Worm (Caenorhabditis elegans) whole organism, young adult: Measurements from ENCODE around the gene hpl-1.
A peak's percentile ranks its signal among the peaks of the same experiment; 100 is the strongest.

Source experiments
- B0261.1 ChIP-seq: sonication (generic microtip); optimal IDR thresholded peaks from 2 replicates; lab custom pipeline; 2016; ENCODE audit warnings: mild to moderate bottlenecking, missing genetic modification characterization, moderate library complexity, missing compliant biosample characterization
- B0336.3 ChIP-seq: fragments of 200-800 bp; sonication (Bioruptor generic); IDR thresholded peaks from 2 replicates; pipeline ENCODE4 v1.3.6; 2022; ENCODE audit warnings: missing genetic modification characterization, missing compliant biosample characterization
- D2030.7 ChIP-seq: fragments of 200-800 bp; sonication (Bioruptor generic); IDR thresholded peaks from 2 replicates; pipeline ENCODE4 v1.3.6; 2022; ENCODE audit warnings: missing genetic modification reagents, missing genetic modification characterization, missing compliant biosample characterization
- F22D6.2 ChIP-seq: sonication (generic microtip); optimal IDR thresholded peaks from 2 replicates; lab custom pipeline; 2016; ENCODE audit warnings: mild to moderate bottlenecking, missing genetic modification characterization, missing compliant biosample characterization
- F23B12.7 ChIP-seq: sonication (generic microtip); optimal IDR thresholded peaks from 2 replicates; lab custom pipeline; 2017; ENCODE audit warnings: missing genetic modification characterization, mild to moderate bottlenecking, missing compliant biosample characterization, antibody characterized with exemption, moderate library complexity; ENCODE audit not compliant: insufficient read depth
- F33H1.4 ChIP-seq: fragments of 200-800 bp; sonication (Bioruptor generic); IDR thresholded peaks from 2 replicates; pipeline ENCODE4 v1.3.6; 2022; ENCODE audit warnings: missing genetic modification reagents, missing genetic modification characterization, missing compliant biosample characterization
- F39B2.1 ChIP-seq: fragments of 200-800 bp; sonication (Bioruptor generic); IDR thresholded peaks from 2 replicates; pipeline ENCODE4 v1.3.6; 2022; ENCODE audit warnings: missing genetic modification reagents, missing genetic modification characterization, missing compliant biosample characterization
- T26A5.8 ChIP-seq: sonication (generic microtip); optimal IDR thresholded peaks from 2 replicates; lab custom pipeline; 2016; ENCODE audit warnings: missing genetic modification characterization, missing compliant biosample characterization
- Y53G8AR.9 ChIP-seq: fragments of 200-800 bp; sonication (Bioruptor generic); conservative IDR thresholded peaks from 2 replicates; pipeline ENCODE4 v1.3.6; 2022; ENCODE audit warnings: missing genetic modification reagents, missing genetic modification characterization, missing compliant biosample characterization
- Y56A3A.18 ChIP-seq: fragments of 200-800 bp; sonication (Bioruptor generic); IDR thresholded peaks from 2 replicates; pipeline ENCODE4 v1.3.6; 2022; ENCODE audit warnings: missing genetic modification reagents, missing genetic modification characterization, missing compliant biosample characterization
- Y67H2A.10 ChIP-seq: fragments of 200-800 bp; sonication (Bioruptor generic); conservative IDR thresholded peaks from 2 replicates; pipeline ENCODE4 v1.3.6; 2022; ENCODE audit warnings: missing genetic modification reagents, missing genetic modification characterization, missing compliant biosample characterization
- Y79H2A.3 ChIP-seq: fragments of 200-800 bp; sonication (Bioruptor generic); conservative IDR thresholded peaks from 2 replicates; pipeline ENCODE4 v1.3.6; 2022; ENCODE audit warnings: missing genetic modification reagents, missing genetic modification characterization, missing compliant biosample characterization
- ama-1 ChIP-seq, 3 experiments: fragments of 150-350 bp in 1 of 3; sonication (generic microtip) in 2 of 3; optimal IDR thresholded peaks; 2 replicates each; lab custom pipeline; 2014 to 2018; ENCODE audit warnings: missing biosample characterization in 2 of 3, missing genetic modification characterization in 2 of 3, missing genetic modification reagents in 2 of 3
- attf-5 ChIP-seq: fragments of 200-800 bp; sonication (Bioruptor generic); optimal IDR thresholded peaks from 2 replicates; lab custom pipeline; 2018; ENCODE audit warnings: mild to moderate bottlenecking, missing genetic modification characterization, missing compliant biosample characterization
- bed-1 ChIP-seq: fragments of 200-800 bp; sonication (Bioruptor generic); IDR thresholded peaks from 2 replicates; pipeline ENCODE4 v1.3.6; 2022; ENCODE audit warnings: missing genetic modification reagents, missing genetic modification characterization, missing compliant biosample characterization
- ceh-100 ChIP-seq: fragments of 200-800 bp; sonication (Bioruptor generic); IDR thresholded peaks from 2 replicates; pipeline ENCODE4 v1.3.6; 2022; ENCODE audit warnings: missing genetic modification reagents, missing genetic modification characterization, missing compliant biosample characterization
- ceh-58 ChIP-seq: fragments of 200-800 bp; sonication (Bioruptor generic); IDR thresholded peaks from 2 replicates; pipeline ENCODE4 v1.3.6; 2022; ENCODE audit warnings: missing genetic modification characterization, missing compliant biosample characterization
- ceh-91 ChIP-seq: fragments of 200-800 bp; sonication (Bioruptor generic); IDR thresholded peaks from 2 replicates; pipeline ENCODE4 v1.3.6; 2022; ENCODE audit warnings: missing genetic modification reagents, missing genetic modification characterization, missing compliant biosample characterization
- dox-1 ChIP-seq: fragments of 200-800 bp; sonication (Bioruptor generic); IDR thresholded peaks from 2 replicates; pipeline ENCODE4 v1.3.6; 2022; ENCODE audit warnings: missing genetic modification reagents, missing genetic modification characterization, missing compliant biosample characterization
- egl-18 ChIP-seq: fragments of 200-800 bp; sonication (Bioruptor generic); IDR thresholded peaks from 2 replicates; pipeline ENCODE4 v1.3.6; 2022; ENCODE audit warnings: missing genetic modification reagents, missing genetic modification characterization, missing compliant biosample characterization
- egl-44 ChIP-seq: fragments of 200-800 bp; sonication (Bioruptor generic); IDR thresholded peaks from 2 replicates; pipeline ENCODE4 v1.3.6; 2022; ENCODE audit warnings: missing genetic modification reagents, missing genetic modification characterization, missing compliant biosample characterization
- egrh-3 ChIP-seq: fragments of 200-800 bp; sonication (Bioruptor generic); IDR thresholded peaks from 2 replicates; pipeline ENCODE4 v1.3.6; 2022; ENCODE audit warnings: missing genetic modification reagents, missing genetic modification characterization, missing compliant biosample characterization
- fkh-3 ChIP-seq: sonication (generic microtip); optimal IDR thresholded peaks from 2 replicates; lab custom pipeline; 2016; ENCODE audit warnings: mild to moderate bottlenecking, missing genetic modification characterization, missing compliant biosample characterization
- hlh-12 ChIP-seq: sonication (generic microtip); optimal IDR thresholded peaks from 2 replicates; lab custom pipeline; 2016; ENCODE audit warnings: missing genetic modification characterization, missing compliant biosample characterization
- hmg-20 ChIP-seq: fragments of 200-800 bp; sonication (Bioruptor generic); IDR thresholded peaks from 2 replicates; pipeline ENCODE4 v1.3.6; 2022; ENCODE audit warnings: missing genetic modification reagents, missing genetic modification characterization, missing compliant biosample characterization
- hsf-1 ChIP-seq: fragments of 200-800 bp; sonication (Bioruptor generic); IDR thresholded peaks from 2 replicates; pipeline ENCODE4 v1.3.6; 2022; ENCODE audit warnings: missing genetic modification reagents, missing genetic modification characterization, missing compliant biosample characterization
- lsl-1 ChIP-seq: fragments of 200-800 bp; sonication (Bioruptor generic); optimal IDR thresholded peaks from 2 replicates; lab custom pipeline; 2018; ENCODE audit warnings: mild to moderate bottlenecking, missing genetic modification characterization, moderate library complexity, missing compliant biosample characterization
- madf-3 ChIP-seq: fragments of 200-800 bp; sonication (Bioruptor generic); IDR thresholded peaks from 2 replicates; pipeline ENCODE4 v1.3.6; 2022; ENCODE audit warnings: missing genetic modification reagents, missing genetic modification characterization, missing compliant biosample characterization
- mes-4 ChIP-seq: sonication (generic microtip); optimal IDR thresholded peaks from 2 replicates; lab custom pipeline; 2016; ENCODE audit warnings: missing genotype, missing genetic modification characterization, missing compliant biosample characterization
- nhr-179 ChIP-seq: sonication (generic microtip); optimal IDR thresholded peaks from 2 replicates; lab custom pipeline; 2016; ENCODE audit warnings: mild to moderate bottlenecking, missing genetic modification characterization, missing compliant biosample characterization
- nhr-80 ChIP-seq: sonication (generic microtip); optimal IDR thresholded peaks from 2 replicates; lab custom pipeline; 2016; ENCODE audit warnings: missing genetic modification characterization, missing compliant biosample characterization
- pha-4 ChIP-seq: fragments of 150-350 bp; sonication (generic microtip); optimal IDR thresholded peaks from 2 replicates; lab custom pipeline; 2014; ENCODE audit warnings: missing biosample characterization, missing genetic modification reagents, missing genetic modification characterization
- sdz-38 ChIP-seq: sonication (generic microtip); optimal IDR thresholded peaks from 2 replicates; lab custom pipeline; 2016; ENCODE audit warnings: missing genotype, missing genetic modification characterization, missing compliant biosample characterization
- snpc-4 ChIP-seq, 5 experiments: fragments of 150-350 bp in 1 of 5; sonication (generic microtip) in 4 of 5; optimal IDR thresholded peaks; 2 replicates each; lab custom pipeline; 2014 to 2018; ENCODE audit warnings: missing genetic modification characterization in 5 of 5, missing biosample characterization in 3 of 5, antibody characterized with exemption in 2 of 5, mild to moderate bottlenecking in 2 of 5, missing compliant biosample characterization in 2 of 5, missing genotype in 2 of 5, moderate library complexity in 2 of 5, missing genetic modification reagents in 1 of 5
- tbp1 ChIP-seq: fragments of 200-800 bp; sonication (Bioruptor generic); optimal IDR thresholded peaks from 2 replicates; lab custom pipeline; 2018; ENCODE audit warnings: mild to moderate bottlenecking, missing genetic modification characterization, missing compliant biosample characterization
- tbx-9 ChIP-seq: sonication (generic microtip); optimal IDR thresholded peaks from 2 replicates; lab custom pipeline; 2016; ENCODE audit warnings: borderline replicate concordance, missing genetic modification characterization, inconsistent platforms, missing compliant biosample characterization
- tlf-1 ChIP-seq: fragments of 200-800 bp; sonication (Bioruptor generic); optimal IDR thresholded peaks from 2 replicates; lab custom pipeline; 2018; ENCODE audit warnings: mild to moderate bottlenecking, missing genetic modification characterization, missing compliant biosample characterization
- zfh-2 ChIP-seq: fragments of 200-800 bp; sonication (Bioruptor generic); conservative IDR thresholded peaks from 2 replicates; pipeline ENCODE4 v1.3.6; 2022; ENCODE audit warnings: missing genetic modification reagents, missing genetic modification characterization, missing compliant biosample characterization

Gene hpl-1

DNA sequence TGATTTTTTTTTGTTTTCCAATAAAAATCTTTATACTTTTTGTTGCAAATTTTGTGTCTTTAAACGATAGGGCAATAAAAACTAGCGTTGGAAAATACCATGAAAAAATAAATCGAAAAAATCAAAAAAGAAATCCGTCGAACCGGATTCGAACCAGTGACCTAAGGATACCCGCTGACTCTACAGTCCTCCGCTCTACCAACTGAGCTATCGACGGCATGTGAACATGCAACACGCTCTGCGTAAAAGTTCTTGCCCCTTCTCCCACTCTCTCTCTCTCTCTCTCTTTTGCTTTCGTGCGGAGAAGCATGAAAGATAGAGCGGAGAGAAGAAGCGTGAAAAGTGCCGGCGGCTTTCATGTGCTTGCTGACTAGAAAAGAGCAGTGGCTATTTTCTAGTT, 19.4 kb downstream of the hpl-1 start (continued):
- TF ChIP-seq F33H1.4 (no peak), pha-4 (tag; lab: Kevin White, UChicago) (no peak), ceh-58 (GFP tag; lab: Robert Waterston, UW) (no peak), ceh-100 (no peak), fkh-3 (tag; lab: Kevin White, UChicago) (peak; percentile 62), dox-1 (GFP tag; lab: Robert Waterston, UW) (no peak; the same call in none of the 2 replicates)

DNA sequence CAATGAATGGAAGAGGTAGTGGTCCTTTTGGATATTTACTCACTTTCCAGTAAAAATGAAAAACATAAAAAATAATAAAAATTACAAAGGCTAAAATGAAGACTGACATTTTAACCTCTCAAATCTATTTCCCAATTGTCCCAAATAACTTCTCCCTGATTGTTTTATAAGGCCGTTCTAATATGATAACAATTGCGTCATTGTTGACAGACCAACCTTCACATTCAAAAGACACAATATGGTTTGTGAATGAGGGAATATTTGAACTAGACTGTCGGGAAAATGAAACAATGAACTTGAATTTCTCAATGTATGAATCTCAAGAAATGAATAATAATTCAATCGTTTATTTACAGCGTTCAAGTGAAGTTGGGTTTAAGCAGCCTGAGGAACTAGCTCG, 22.0 kb downstream of the hpl-1 start, which contains the start of gene cyp-14A1:
Gene cyp-14A1 (minus strand): TSS at position 126 of the 400 bp plus-strand sequence.
- TF ChIP-seq nhr-179 (tag; lab: Kevin White, UChicago) (no peak), hmg-20 (GFP tag; lab: Robert Waterston, UW) (no peak), hlh-12 (no peak), madf-3 (GFP tag; lab: Robert Waterston, UW) (no peak), zfh-2 (GFP tag; lab: Robert Waterston, UW) (no peak), snpc-4 (GFP tag; optimal IDR thresholded peaks at IDR 0.05; lab: Kevin White, UChicago) (no peak), snpc-4 (tag; optimal IDR thresholded peaks at IDR 0.05; lab: Kevin White, UChicago) (no peak), Y67H2A.10 (GFP tag; lab: Robert Waterston, UW) (no peak), D2030.7 (GFP tag; lab: Robert Waterston, UW) (no peak), ama-1 (optimal IDR thresholded peaks at IDR 0.05; lab: Kevin White, UChicago) (no peak), ama-1 (GFP tag; optimal IDR thresholded peaks at IDR 0.05; lab: Kevin White, UChicago) (no peak), B0336.3 (GFP tag; lab: Robert Waterston, UW) (no peak), Y56A3A.18 (no peak), F22D6.2 (tag; lab: Kevin White, UChicago) (no peak), ceh-91 (GFP tag; lab: Robert Waterston, UW) (no peak), sdz-38 (no peak)

DNA sequence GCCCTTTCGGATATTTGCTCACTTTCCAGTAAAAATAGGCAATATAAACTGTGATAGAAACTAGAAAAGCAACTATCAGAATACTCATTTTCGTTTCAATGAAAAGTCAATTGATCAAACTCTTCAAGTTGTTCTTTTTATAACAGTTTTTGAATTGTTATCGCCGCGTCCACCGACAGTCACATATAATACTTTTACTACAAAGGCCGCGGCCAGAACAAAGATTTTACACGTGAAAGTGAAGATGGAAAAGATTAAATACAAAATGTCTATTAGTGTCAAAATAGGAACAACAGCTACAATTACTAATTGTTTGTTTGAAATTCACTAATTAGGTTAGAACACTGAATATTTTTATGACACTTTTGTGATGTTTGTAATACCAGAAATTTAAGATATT, 24.4 kb downstream of the hpl-1 start, which contains the start of gene cyp-14A2:
Gene cyp-14A2 (minus strand): TSS at position 101 of the 400 bp plus-strand sequence.
- TF ChIP-seq nhr-80 (tag; lab: Kevin White, UChicago) (peak; percentile 35), F39B2.1 (GFP tag; lab: Robert Waterston, UW) (no peak)

DNA sequence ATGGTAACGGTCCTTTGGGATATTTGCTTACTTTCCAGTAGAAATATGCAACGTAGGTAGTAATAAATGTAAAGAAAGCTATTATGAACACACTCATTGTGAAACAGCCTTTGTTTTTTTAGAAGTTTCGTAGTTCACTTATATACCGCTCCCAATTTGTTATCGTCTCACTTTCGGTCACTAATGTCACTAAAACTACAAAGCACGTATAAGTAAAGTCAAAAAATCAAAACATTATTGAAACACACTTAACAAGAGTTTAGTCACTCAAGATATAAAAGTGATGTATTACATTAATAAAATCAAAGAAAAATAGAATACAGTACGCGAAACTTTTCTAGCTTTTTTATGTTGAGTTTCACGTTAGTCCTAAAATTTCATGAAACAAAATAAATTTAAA, 28.9 kb downstream of the hpl-1 start, which contains the start of gene cyp-14A3:
Gene cyp-14A3 (minus strand): TSS at position 101 of the 400 bp plus-strand sequence.
- TF ChIP-seq T26A5.8 (tag; lab: Kevin White, UChicago), result no peak
- no peak for TF ChIP-seq fkh-3 (tag; lab: Kevin White, UChicago)
- TF ChIP-seq ceh-100, result no peak
- TF ChIP-seq F23B12.7, result no peak
- TF ChIP-seq F33H1.4, result no peak
- TF ChIP-seq hsf-1, result no peak
- TF ChIP-seq tlf-1 (GFP tag; lab: Kevin White, UChicago), result no peak
- TF ChIP-seq ceh-58 (GFP tag; lab: Robert Waterston, UW), result no peak
- TF ChIP-seq Y53G8AR.9 (GFP tag; lab: Robert Waterston, UW), result no peak
- no peak for TF ChIP-seq lsl-1 (GFP tag; lab: Kevin White, UChicago)
- TF ChIP-seq tbx-9 (tag; lab: Kevin White, UChicago), result no peak
- no peak for TF ChIP-seq mes-4 (tag; lab: Kevin White, UChicago)
- no peak for TF ChIP-seq nhr-179 (tag; lab: Kevin White, UChicago)
- no peak for TF ChIP-seq D2030.7 (GFP tag; lab: Robert Waterston, UW)

DNA sequence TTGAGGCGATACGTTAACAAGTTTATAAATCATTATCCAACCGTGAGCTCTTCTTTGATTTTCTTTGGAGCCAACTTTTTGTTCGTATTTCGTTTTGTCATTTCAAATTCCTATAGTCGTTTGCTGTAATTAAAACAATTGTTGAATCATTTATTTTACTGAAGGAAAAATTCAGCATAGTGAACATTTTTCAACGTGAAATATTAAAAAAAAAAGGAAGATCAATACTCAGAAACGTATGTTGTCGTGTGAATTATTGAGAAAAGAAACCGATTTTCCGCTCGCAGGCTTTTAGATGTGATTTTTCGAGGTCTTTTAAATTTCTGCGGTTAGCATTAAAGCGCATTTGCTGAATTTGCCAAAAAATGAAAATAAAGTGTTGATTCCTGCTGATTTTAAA, 33.7 kb downstream of the hpl-1 start, which contains the start of gene phf-33:
Gene phf-33 (minus strand): TSS at position 101 of the 400 bp plus-strand sequence.
- TF ChIP-seq egl-44 (GFP tag; lab: Robert Waterston, UW), result no peak
- no peak for TF ChIP-seq pha-4 (tag; lab: Kevin White, UChicago)
- no peak for TF ChIP-seq attf-5 (GFP tag; lab: Kevin White, UChicago)
- TF ChIP-seq B0261.1, result no peak
- TF ChIP-seq egl-18 (GFP tag; lab: Robert Waterston, UW), result no peak
- no peak for TF ChIP-seq Y79H2A.3
- no peak for TF ChIP-seq lsl-1 (GFP tag; lab: Kevin White, UChicago)
- no peak for TF ChIP-seq tbp1 (GFP tag; lab: Kevin White, UChicago)
- TF ChIP-seq egrh-3 (GFP tag; lab: Robert Waterston, UW), result no peak
- TF ChIP-seq bed-1 (GFP tag; lab: Robert Waterston, UW), result no peak
